Worm (Caenorhabditis elegans): ENCODE data around the gene herd-1.

The herd-1 gene

DNA sequence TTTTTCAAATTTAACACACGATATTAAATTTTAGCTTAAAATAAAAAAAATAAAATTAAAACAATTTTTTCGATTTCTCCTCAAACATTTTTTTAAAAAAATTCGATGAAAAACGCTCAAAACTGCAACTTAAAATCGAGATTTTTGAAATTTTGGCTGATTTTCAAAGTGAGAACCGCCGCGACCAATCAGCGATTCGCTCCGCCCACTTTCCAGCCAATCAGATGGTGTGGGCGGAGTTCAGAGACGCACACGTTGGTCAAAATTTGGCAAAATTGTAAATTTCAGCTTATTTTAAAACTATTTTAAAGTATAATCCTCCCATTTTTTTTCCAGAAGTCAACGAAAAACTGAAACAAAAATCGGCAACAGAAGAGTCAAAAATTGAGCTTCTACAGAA, 14.2 kb downstream of the herd-1 start:
- no peak for TF ChIP-seq daf-16 (GFP tag; optimal IDR thresholded peaks at IDR 0.05)
- no peak for TF ChIP-seq daf-16 (tag; optimal IDR thresholded peaks at IDR 0.05)
- TF ChIP-seq unc-62 (GFP tag; optimal IDR thresholded peaks at IDR 0.05 in 1 of 2): peak in 1 of 2 experiments; percentile 28
- no peak for TF ChIP-seq unc-62 (tag; optimal IDR thresholded peaks at IDR 0.05)

DNA sequence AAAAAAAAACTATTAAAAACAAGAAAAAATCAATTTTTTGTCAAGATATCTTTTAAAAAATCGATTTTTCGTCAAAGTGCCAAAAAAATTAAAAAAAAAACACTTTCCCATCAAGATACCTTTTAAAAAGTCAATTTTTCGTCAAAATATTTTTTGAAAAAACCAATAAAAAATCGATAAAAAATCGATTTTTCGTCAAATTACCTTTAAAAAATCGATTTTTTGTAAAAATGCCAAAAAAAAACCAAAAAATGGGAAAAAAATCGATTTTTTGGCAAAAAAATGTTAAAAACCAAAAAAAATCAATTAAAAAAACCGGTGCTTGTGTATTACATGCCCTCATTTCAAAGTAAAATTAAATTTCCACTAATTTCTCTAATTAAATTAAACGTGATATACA, 21.3 kb downstream of the herd-1 start:
- TF ChIP-seq ceh-28 (tag; optimal IDR thresholded peaks at IDR 0.05): peak; percentile 94
- TF ChIP-seq ceh-20 (GFP tag; IDR thresholded peaks at IDR 0.05): no peak

DNA sequence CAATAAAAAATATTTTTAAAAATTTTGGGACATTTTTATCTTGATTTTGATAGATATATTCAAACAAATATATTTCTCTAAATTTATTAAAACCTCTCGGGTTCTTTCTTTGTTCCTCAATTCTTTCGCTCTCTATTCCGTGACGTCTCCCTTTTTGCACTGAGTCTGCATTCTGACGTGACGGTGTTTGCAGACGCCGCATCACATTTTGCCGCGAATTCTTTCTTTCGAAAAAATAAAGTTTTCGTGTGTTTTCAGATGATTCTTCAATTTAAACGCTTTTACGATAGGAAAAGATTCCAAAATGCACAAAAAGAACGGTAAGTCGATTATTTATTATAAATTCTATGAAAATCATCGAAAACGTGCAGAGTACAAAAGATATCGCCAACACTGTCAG, 31.7 kb downstream of the herd-1 start:
- peak; percentile 29 for TF ChIP-seq mep-1 (tag; optimal IDR thresholded peaks at IDR 0.05)
- no peak for TF ChIP-seq ztf-7 (tag; optimal IDR thresholded peaks at IDR 0.05)
- no peak for TF ChIP-seq dmd-6 (GFP tag; IDR thresholded peaks at IDR 0.05)
- peak; percentile 8 for TF ChIP-seq rbr-2 (tag; optimal IDR thresholded peaks at IDR 0.05)
- peak in 1 of 2 experiments; percentile 3 for TF ChIP-seq hif-1 (tag; optimal IDR thresholded peaks at IDR 0.05)
- TF ChIP-seq dpl-1 (GFP tag; optimal IDR thresholded peaks at IDR 0.05): peak; percentile 86
- TF ChIP-seq lsy-2 (tag; optimal IDR thresholded peaks at IDR 0.05): peak in 1 of 2 experiments; percentile 53
- TF ChIP-seq hmg-1.1 (GFP tag; IDR thresholded peaks at IDR 0.05): peak; percentile 69
- TF ChIP-seq T26A8.4 (GFP tag; IDR thresholded peaks at IDR 0.05): 0 out of 2 replicates have a peak, but pooled peaks have one; percentile 23
- TF ChIP-seq lin-38 (GFP tag; IDR thresholded peaks at IDR 0.05): peak; percentile 65
- no peak for TF ChIP-seq pqm-1 (tag; optimal IDR thresholded peaks at IDR 0.05)
- TF ChIP-seq dve-1 (tag; optimal IDR thresholded peaks at IDR 0.05; ENCODE audit: insufficient read depth): peak; percentile 17
- TF ChIP-seq vab-7 (GFP tag; IDR thresholded peaks at IDR 0.05): 0 out of 2 replicates have a peak, but pooled peaks have one; percentile 8

DNA sequence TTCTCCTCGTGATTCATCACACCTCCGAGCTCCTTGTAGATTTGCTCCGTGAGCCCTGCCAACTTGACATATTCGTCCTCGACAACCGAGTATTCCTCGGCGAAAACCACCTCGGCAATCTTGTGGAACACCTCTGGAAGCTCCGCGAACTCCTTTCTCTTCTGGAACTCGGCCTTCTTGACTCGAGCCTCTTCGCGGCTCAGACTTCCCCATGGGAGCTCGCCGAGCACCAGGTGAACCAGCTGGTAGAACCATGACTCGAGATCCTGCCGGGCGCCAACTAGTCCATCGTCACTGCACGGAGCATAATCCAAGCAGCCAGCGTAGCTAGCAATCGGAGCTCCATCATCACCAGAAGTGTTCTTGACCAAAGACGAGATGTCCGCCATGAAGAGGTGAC, 34.2 kb downstream of the herd-1 start:
- peak; percentile 86 for TF ChIP-seq set-16 (GFP tag; IDR thresholded peaks at IDR 0.05)

- TF ChIP-seq F44E2.7 (GFP tag; IDR thresholded peaks at IDR 0.05) (no peak), ZK337.2 (GFP tag; IDR thresholded peaks at IDR 0.05) (no peak), lin-38 (GFP tag; IDR thresholded peaks at IDR 0.05) (no peak), unc-39 (tag; optimal IDR thresholded peaks at IDR 0.05) (no peak), cey-2 (tag; optimal IDR thresholded peaks at IDR 0.05; ENCODE audit: borderline replicate concordance, insufficient read depth) (no peak)
Observed at ce11 chrIII:12533900-12534299, 37.6 kb downstream of the herd-1 start.

DNA sequence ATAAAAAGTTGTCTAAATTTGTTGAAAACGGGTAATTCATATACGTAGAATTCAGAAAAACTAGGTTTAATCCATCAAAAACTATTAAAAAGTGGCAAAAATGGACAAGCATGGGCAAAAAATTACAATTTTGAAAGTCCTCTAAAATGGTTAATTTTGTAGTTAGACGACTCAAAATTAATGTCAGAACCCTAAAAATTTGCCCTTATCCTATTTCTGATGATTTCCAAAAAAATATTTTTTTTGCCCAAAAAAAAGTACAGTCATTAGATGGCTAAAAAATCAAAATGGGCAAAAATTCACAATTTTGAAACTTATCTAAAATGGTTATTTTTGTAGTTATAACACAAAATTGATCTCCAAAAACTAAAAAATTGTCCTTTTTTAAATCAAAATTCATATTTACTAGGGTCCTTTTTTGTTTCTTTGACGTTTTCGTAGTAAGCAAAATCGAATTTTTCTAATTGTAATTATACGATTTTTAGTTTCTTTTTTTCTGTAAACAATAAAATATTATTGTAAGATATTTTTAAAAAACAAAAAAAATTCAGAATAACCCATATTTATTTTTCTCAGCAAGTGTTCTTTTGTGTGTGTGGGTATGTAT, 41.0 kb downstream of the herd-1 start:
- TF ChIP-seq lir-3 (tag; optimal IDR thresholded peaks at IDR 0.05): no peak
- TF ChIP-seq hif-1 (tag; optimal IDR thresholded peaks at IDR 0.05): no peak
- TF ChIP-seq unc-39 (tag; optimal IDR thresholded peaks at IDR 0.05): no peak
- TF ChIP-seq unc-62 (GFP tag; optimal IDR thresholded peaks at IDR 0.05 in 1 of 2): peak in 1 of 2 experiments; percentile 36
- no peak for TF ChIP-seq unc-62 (tag; optimal IDR thresholded peaks at IDR 0.05)
- TF ChIP-seq snpc-1.2 (GFP tag; IDR thresholded peaks at IDR 0.05): no peak
- no peak for TF ChIP-seq daf-12 (tag; optimal IDR thresholded peaks at IDR 0.05)
- TF ChIP-seq nhr-111 (GFP tag; optimal IDR thresholded peaks at IDR 0.05): no peak
- TF ChIP-seq nhr-11 (tag; optimal IDR thresholded peaks at IDR 0.05): no peak
- TF ChIP-seq mxl-2 (GFP tag; conservative IDR thresholded peaks at IDR 0.05): no peak
- TF ChIP-seq mdl-1 (tag; optimal IDR thresholded peaks at IDR 0.05): no peak
- TF ChIP-seq mdt-29 (GFP tag; IDR thresholded peaks at IDR 0.05): no peak
- no peak for TF ChIP-seq zip-11 (GFP tag; IDR thresholded peaks at IDR 0.05)
- TF ChIP-seq Y48G9A.11 (GFP tag; IDR thresholded peaks at IDR 0.05): 0 out of 2 replicates have a peak, but pooled peaks have one; percentile 31
- TF ChIP-seq ama-1 (optimal IDR thresholded peaks at IDR 0.05): no peak
- peak; percentile 19 for TF ChIP-seq nhr-77 (tag; optimal IDR thresholded peaks at IDR 0.05)
- peak; percentile 2; the same call in 1 of the 2 replicates for TF ChIP-seq lin-38 (GFP tag; IDR thresholded peaks at IDR 0.05)
- TF ChIP-seq aly-2 (tag; optimal IDR thresholded peaks at IDR 0.05): no peak
- no peak for TF ChIP-seq egl-43 (GFP tag; IDR thresholded peaks at IDR 0.05)
- no peak for TF ChIP-seq tag-97 (GFP tag; IDR thresholded peaks at IDR 0.05)
- no peak for TF ChIP-seq nhr-76 (tag; optimal IDR thresholded peaks at IDR 0.05)
- no peak for TF ChIP-seq arid-1 (GFP tag; conservative IDR thresholded peaks at IDR 0.05)
- TF ChIP-seq madf-9 (GFP tag; conservative IDR thresholded peaks at IDR 0.05): no peak

Data from whole organism, L4 larva.